Worm (Caenorhabditis elegans) whole organism, L4 larva: Measurements from ENCODE around the gene F14B8.6.

Source experiments
- F10B5.3 ChIP-seq: sonication (generic microtip); optimal IDR thresholded peaks from 2 replicates; lab custom pipeline; 2016; ENCODE audit warnings: mild to moderate bottlenecking, missing genetic modification characterization, missing compliant biosample characterization
- F49E8.2 ChIP-seq: sonication (generic microtip); optimal IDR thresholded peaks from 2 replicates; lab custom pipeline; 2016; ENCODE audit warnings: missing compliant biosample characterization, mild to moderate bottlenecking, missing genetic modification characterization, borderline replicate concordance
- ZK546.5 ChIP-seq, 2 experiments: sonication (generic microtip); optimal IDR thresholded peaks; 2 replicates each; lab custom pipeline; 2017; ENCODE audit warnings: missing biosample characterization in 2 of 2, missing genetic modification characterization in 2 of 2
- aha-1 ChIP-seq: fragments of 150-350 bp; peaks from one replicate; lab custom pipeline; 2014; ENCODE audit warnings: missing biosample characterization, missing genetic modification characterization
- ceh-44 ChIP-seq: fragments of 200-800 bp; sonication (Bioruptor generic); IDR thresholded peaks from 2 replicates; pipeline ENCODE4 v1.3.6; 2022; ENCODE audit warnings: missing genetic modification reagents, missing genetic modification characterization, missing compliant biosample characterization
- cey-2 ChIP-seq: sonication (generic microtip); optimal IDR thresholded peaks from 3 replicates; lab custom pipeline; 2017; ENCODE audit warnings: missing genetic modification characterization, mild to moderate bottlenecking, missing compliant biosample characterization, antibody characterized with exemption, borderline replicate concordance; ENCODE audit not compliant: insufficient read depth
- daf-16 ChIP-seq, 3 experiments: sonication (generic microtip); optimal IDR thresholded peaks; 2 replicates each; lab custom pipeline; 2016 to 2017; ENCODE audit warnings: missing genetic modification characterization in 3 of 3, missing genetic modification reagents in 3 of 3, mild to moderate bottlenecking in 2 of 3, missing compliant biosample characterization in 2 of 3, missing biosample characterization in 1 of 3, moderate library complexity in 1 of 3
- daf-8 ChIP-seq: fragments of 200-800 bp; sonication (Bioruptor generic); IDR thresholded peaks from 2 replicates; pipeline ENCODE4 v1.3.6; 2022; ENCODE audit warnings: missing genetic modification characterization, missing compliant biosample characterization
- dmd-9 ChIP-seq: fragments of 200-800 bp; sonication (Bioruptor generic); IDR thresholded peaks from 2 replicates; pipeline ENCODE4 v1.3.6; 2022; ENCODE audit warnings: missing genetic modification reagents, missing genetic modification characterization, missing compliant biosample characterization
- fkh-10 ChIP-seq: fragments of 150-350 bp; optimal IDR thresholded peaks from 2 replicates; lab custom pipeline; 2014; ENCODE audit warnings: missing biosample characterization, missing genetic modification reagents, missing genetic modification characterization
- hlh-11 ChIP-seq: fragments of 200-800 bp; sonication (Bioruptor generic); optimal IDR thresholded peaks from 2 replicates; lab custom pipeline; 2018; ENCODE audit warnings: mild to moderate bottlenecking, missing genetic modification characterization, missing compliant biosample characterization
- hlh-30 ChIP-seq: sonication (generic microtip); optimal IDR thresholded peaks from 2 replicates; lab custom pipeline; 2017; ENCODE audit warnings: antibody characterized with exemption, mild to moderate bottlenecking, missing genetic modification characterization, missing compliant biosample characterization; ENCODE audit not compliant: insufficient read depth
- hmg-1.1 ChIP-seq: fragments of 200-800 bp; sonication (Bioruptor generic); IDR thresholded peaks from 2 replicates; pipeline ENCODE4 v1.3.6; 2022; ENCODE audit warnings: missing genetic modification reagents, missing genetic modification characterization, missing compliant biosample characterization
- lsy-2 ChIP-seq, 2 experiments: fragments of 150-350 bp in 1 of 2; sonication (generic microtip) in 1 of 2; optimal IDR thresholded peaks; 2 replicates each; lab custom pipeline; 2014 to 2017; ENCODE audit warnings: missing biosample characterization in 2 of 2, missing genetic modification characterization in 2 of 2
- madf-9 ChIP-seq: fragments of 200-800 bp; sonication (Bioruptor generic); conservative IDR thresholded peaks from 2 replicates; pipeline ENCODE4 v1.3.6; 2022; ENCODE audit warnings: missing genetic modification reagents, missing genetic modification characterization, missing compliant biosample characterization
- mes-2 ChIP-seq: sonication (generic microtip); optimal IDR thresholded peaks from 2 replicates; lab custom pipeline; 2016; ENCODE audit warnings: missing genotype, mild to moderate bottlenecking, missing genetic modification characterization, missing compliant biosample characterization; ENCODE audit not compliant: poor library complexity, severe bottlenecking
- mxl-3 ChIP-seq: fragments of 200-800 bp; sonication (Bioruptor generic); optimal IDR thresholded peaks from 2 replicates; lab custom pipeline; 2018; ENCODE audit warnings: mild to moderate bottlenecking, missing genetic modification characterization, missing compliant biosample characterization
- nhr-10 ChIP-seq: fragments of 150-350 bp; optimal IDR thresholded peaks from 2 replicates; lab custom pipeline; 2014; ENCODE audit warnings: missing biosample characterization, missing genetic modification characterization
- nhr-102 ChIP-seq: sonication (generic microtip); optimal IDR thresholded peaks from 2 replicates; lab custom pipeline; 2016; ENCODE audit warnings: mild to moderate bottlenecking, missing genetic modification characterization, moderate library complexity, missing compliant biosample characterization
- nhr-11 ChIP-seq: fragments of 150-350 bp; optimal IDR thresholded peaks from 2 replicates; lab custom pipeline; 2014; ENCODE audit warnings: missing biosample characterization, missing genetic modification characterization
- nhr-25 ChIP-seq: sonication (generic microtip); optimal IDR thresholded peaks from 2 replicates; lab custom pipeline; 2017; ENCODE audit warnings: missing genetic modification characterization, mild to moderate bottlenecking, missing compliant biosample characterization, antibody characterized with exemption, moderate library complexity, borderline replicate concordance; ENCODE audit not compliant: insufficient read depth
- nhr-48 ChIP-seq: sonication (generic microtip); optimal IDR thresholded peaks from 2 replicates; lab custom pipeline; 2016; ENCODE audit warnings: mild to moderate bottlenecking, missing genetic modification characterization, missing compliant biosample characterization
- rbr-2 ChIP-seq: sonication (generic microtip); optimal IDR thresholded peaks from 2 replicates; lab custom pipeline; 2016; ENCODE audit warnings: missing genotype, missing genetic modification characterization, missing compliant biosample characterization
- sdz-12 ChIP-seq: fragments of 200-800 bp; sonication (Bioruptor generic); optimal IDR thresholded peaks from 2 replicates; lab custom pipeline; 2018; ENCODE audit warnings: mild to moderate bottlenecking, missing genetic modification characterization, missing compliant biosample characterization
- spr-1 ChIP-seq: sonication (generic microtip); optimal IDR thresholded peaks from 2 replicates; lab custom pipeline; 2016; ENCODE audit warnings: mild to moderate bottlenecking, missing genetic modification characterization, missing compliant biosample characterization
- tag-97 ChIP-seq: fragments of 200-800 bp; sonication (Bioruptor generic); IDR thresholded peaks from 2 replicates; pipeline ENCODE4 v1.3.6; 2022; ENCODE audit warnings: missing genetic modification characterization, missing compliant biosample characterization
- unc-130 ChIP-seq: sonication (generic microtip); optimal IDR thresholded peaks from 2 replicates; lab custom pipeline; 2016; ENCODE audit warnings: missing genetic modification reagents, missing genetic modification characterization, missing compliant biosample characterization
- unc-39 ChIP-seq: sonication (generic microtip); optimal IDR thresholded peaks from 2 replicates; lab custom pipeline; 2017; ENCODE audit warnings: missing biosample characterization, missing genetic modification characterization
- unc-62 ChIP-seq, 3 experiments: fragments of 150-350 bp in 1 of 3; sonication (generic microtip); optimal IDR thresholded peaks in 2 of 3; peaks in 1 of 3; 1 replicate in 1 of 3; 2 replicates in 2 of 3; lab custom pipeline; 2014 to 2017; ENCODE audit warnings: missing biosample characterization in 3 of 3, missing genetic modification characterization in 3 of 3, missing genetic modification reagents in 3 of 3, missing genotype in 1 of 3
- ztf-11 ChIP-seq: fragments of 150-350 bp; optimal IDR thresholded peaks from 2 replicates; lab custom pipeline; 2014; ENCODE audit warnings: missing biosample characterization, missing genetic modification characterization

F14B8.6 gene

ce11 chrX:6962347-6962746 is 30.1 kb upstream of the F14B8.6 start:
- TF ChIP-seq madf-9 (no peak), daf-16 (GFP tag; optimal IDR thresholded peaks at IDR 0.05; lab: Kevin White, UChicago) (peak in 1 of 2 experiments; percentile 31), daf-16 (tag; optimal IDR thresholded peaks at IDR 0.05; lab: Kevin White, UChicago) (no peak)

DNA sequence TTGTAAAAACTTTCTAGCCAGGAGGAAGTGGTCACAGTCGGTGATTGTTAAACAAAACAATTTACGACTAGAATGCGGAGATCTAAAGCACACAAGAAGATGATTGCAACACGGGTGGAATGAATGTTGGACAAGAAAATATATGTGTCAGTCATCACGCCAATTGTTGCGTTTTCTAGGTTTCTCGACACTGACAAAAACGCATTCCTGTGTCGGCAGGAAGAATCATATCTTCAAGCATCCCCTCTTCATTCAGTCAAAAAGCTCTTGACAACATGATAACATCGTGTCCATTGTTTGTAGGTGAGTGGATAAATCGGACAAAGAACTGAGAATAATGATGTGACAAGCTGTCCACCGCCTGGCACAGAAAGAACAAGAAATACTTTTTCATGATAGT is 27.3 kb upstream of the F14B8.6 start:
- TF ChIP-seq ztf-11 (tag; lab: Kevin White, UChicago) = no peak
- peak in 1 of 2 experiments; percentile 83 for TF ChIP-seq unc-62 (GFP tag; optimal IDR thresholded peaks at IDR 0.05 in 1 of 2; lab: Kevin White, UChicago)
- TF ChIP-seq unc-62 (tag; optimal IDR thresholded peaks at IDR 0.05; lab: Kevin White, UChicago) = no peak
- TF ChIP-seq, all 104 proteins: peak for 1

- no peak for TF ChIP-seq mes-2 (tag; lab: Kevin White, UChicago)
- TF ChIP-seq aha-1 = peak; percentile 61
- TF ChIP-seq, all 104 proteins: peak for 1
Measured at ce11 chrX:6958914-6959313, 26.7 kb upstream of the F14B8.6 start.

DNA sequence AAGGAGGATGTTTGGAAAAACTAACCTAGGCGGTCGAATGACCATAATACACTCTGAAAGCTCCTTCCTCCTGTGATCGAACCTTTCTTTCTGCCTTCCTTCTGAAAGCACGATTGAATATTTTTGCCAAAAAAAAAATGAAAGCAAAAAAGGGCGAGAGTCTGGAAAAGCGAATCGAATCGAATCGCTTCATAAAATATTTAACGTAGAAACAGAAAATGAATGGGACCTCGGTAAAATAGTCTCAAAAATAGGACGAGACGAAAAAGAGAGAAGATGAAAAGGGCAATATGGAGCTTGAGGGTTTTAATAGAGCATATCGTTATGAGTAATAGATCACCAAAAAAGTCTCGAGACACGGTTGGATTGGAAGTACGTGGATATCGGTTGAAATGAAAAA is 24.1 kb upstream of the F14B8.6 start, which contains the start of gene inx-1:
Gene inx-1, minus strand, starts transcription at position 101 of the 400 bp plus-strand sequence.
- TF ChIP-seq ZK546.5 (tag; optimal IDR thresholded peaks at IDR 0.05; lab: Kevin White, UChicago) (no peak), F10B5.3 (tag; lab: Kevin White, UChicago) (no peak), lsy-2 (tag; optimal IDR thresholded peaks at IDR 0.05; lab: Kevin White, UChicago) (no peak), hmg-1.1 (GFP tag; lab: Robert Waterston, UW) (no peak), unc-39 (tag; lab: Kevin White, UChicago) (no peak), nhr-10 (tag; lab: Kevin White, UChicago) (no peak), sdz-12 (GFP tag; lab: Kevin White, UChicago) (no peak), fkh-10 (GFP tag; lab: Kevin White, UChicago) (no peak), spr-1 (tag; lab: Kevin White, UChicago) (no peak)

DNA sequence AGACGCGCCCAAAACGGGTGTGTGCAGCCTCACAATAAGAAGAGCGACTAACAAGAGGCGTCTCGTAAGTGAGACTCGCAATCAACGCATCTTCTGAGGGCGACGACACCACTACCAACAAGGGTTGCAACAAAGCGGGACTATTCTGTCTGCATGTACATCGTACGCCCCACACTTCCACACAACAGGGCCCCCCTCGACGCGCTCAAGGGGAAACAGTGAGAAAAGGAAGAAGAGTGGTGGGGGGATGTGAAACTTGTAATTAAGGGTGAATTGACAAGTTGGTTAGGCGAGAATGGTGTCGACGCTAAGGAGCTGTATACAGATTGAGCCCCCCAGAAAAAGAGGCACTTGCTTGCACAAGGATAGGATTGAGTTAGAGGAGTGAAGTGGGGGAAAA is 21.1 kb upstream of the F14B8.6 start:
- TF ChIP-seq unc-62 (GFP tag; optimal IDR thresholded peaks at IDR 0.05 in 1 of 2; lab: Kevin White, UChicago) (no peak), unc-62 (tag; optimal IDR thresholded peaks at IDR 0.05; lab: Kevin White, UChicago) (no peak), nhr-48 (no peak), ceh-44 (GFP tag; lab: Robert Waterston, UW) (no peak), daf-8 (GFP tag; lab: Robert Waterston, UW) (no peak), mxl-3 (no peak), dmd-9 (GFP tag; lab: Robert Waterston, UW) (no peak), F10B5.3 (tag; lab: Kevin White, UChicago) (no peak), F49E8.2 (tag; lab: Kevin White, UChicago) (no peak), hlh-11 (no peak), nhr-11 (tag; lab: Kevin White, UChicago) (no peak), nhr-102 (tag; lab: Kevin White, UChicago) (no peak), rbr-2 (tag; lab: Kevin White, UChicago) (no peak), unc-130 (GFP tag; lab: Kevin White, UChicago) (no peak)

ce11 chrX:6946789-6947188 is 14.6 kb upstream of the F14B8.6 start:
- TF ChIP-seq unc-62 (GFP tag; optimal IDR thresholded peaks at IDR 0.05 in 1 of 2; lab: Kevin White, UChicago) (peak in 1 of 2 experiments; percentile 96), unc-62 (tag; optimal IDR thresholded peaks at IDR 0.05; lab: Kevin White, UChicago) (no peak), madf-9 (no peak), lsy-2 (tag; optimal IDR thresholded peaks at IDR 0.05; lab: Kevin White, UChicago) (no peak), tag-97 (no peak)

DNA sequence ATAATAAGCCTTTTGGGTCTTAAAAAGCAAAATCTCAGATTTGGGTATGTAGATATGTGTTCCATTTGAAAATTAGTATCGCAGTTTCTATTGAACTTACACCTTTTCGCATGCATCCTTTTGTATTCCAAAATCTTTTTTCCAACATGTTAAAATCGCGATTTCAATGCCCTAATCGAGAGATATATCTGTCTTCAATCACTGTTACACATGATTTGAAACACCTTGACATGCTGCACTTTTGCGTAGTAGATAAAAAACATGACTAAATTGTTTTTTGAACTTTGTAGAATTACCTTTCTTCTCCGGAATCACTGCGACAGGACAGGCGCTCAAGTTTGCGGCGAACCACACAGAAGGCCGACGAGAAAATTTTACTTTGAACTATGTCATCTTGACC is 9.5 kb upstream of the F14B8.6 start:
- peak; percentile 27 for TF ChIP-seq hlh-30 (tag; lab: Kevin White, UChicago)
- no peak for TF ChIP-seq madf-9
- no peak for TF ChIP-seq nhr-25 (tag; lab: Kevin White, UChicago)
- no peak for TF ChIP-seq F10B5.3 (tag; lab: Kevin White, UChicago)
- no peak for TF ChIP-seq cey-2 (tag; lab: Kevin White, UChicago)
- TF ChIP-seq, all 104 proteins: peak for 1
